Worm (Caenorhabditis elegans) whole organism, midembryonic: ENCODE data around the gene Y17G9B.11.
"Not testable (repeated sequence)": the region's sequence is repeated elsewhere in the genome, so short reads cannot be mapped to it uniquely, and the experiment has no call there.

Experiments used
- T22C8.4 ChIP-seq: fragments of 200-800 bp; sonication (Bioruptor generic); IDR thresholded peaks from 2 replicates; pipeline ENCODE4 v1.3.6; 2022; ENCODE audit warnings: missing genetic modification characterization, missing compliant biosample characterization
- cog-1 ChIP-seq: sonication (generic microtip); optimal IDR thresholded peaks from 2 replicates; lab custom pipeline; 2016; ENCODE audit warnings: missing genetic modification characterization, missing compliant biosample characterization
- flt-1 ChIP-seq: fragments of 200-800 bp; sonication (Bioruptor generic); IDR thresholded peaks from 2 replicates; pipeline ENCODE4 v1.3.6; 2022; ENCODE audit warnings: missing genetic modification characterization, missing compliant biosample characterization
- klf-2 ChIP-seq: fragments of 200-800 bp; sonication (Bioruptor generic); conservative IDR thresholded peaks from 2 replicates; pipeline ENCODE4 v1.3.6; 2022; ENCODE audit warnings: missing genetic modification reagents, missing genetic modification characterization, missing compliant biosample characterization
- med-1 ChIP-seq: sonication (generic microtip); optimal IDR thresholded peaks from 2 replicates; lab custom pipeline; 2017; ENCODE audit warnings: missing genetic modification characterization, mild to moderate bottlenecking, missing compliant biosample characterization, antibody characterized with exemption, missing genetic modification reagents; ENCODE audit not compliant: insufficient read depth
- ref-1 ChIP-seq: fragments of 200-800 bp; sonication (Bioruptor generic); conservative IDR thresholded peaks from 2 replicates; pipeline ENCODE4 v1.3.6; 2022; ENCODE audit warnings: missing genetic modification reagents, missing genetic modification characterization, missing compliant biosample characterization
- tab-1 ChIP-seq: fragments of 200-800 bp; sonication (Bioruptor generic); IDR thresholded peaks from 2 replicates; pipeline ENCODE4 v1.3.6; 2022; ENCODE audit warnings: missing genetic modification characterization, missing compliant biosample characterization
- ztf-23 ChIP-seq: fragments of 200-800 bp; sonication (Bioruptor generic); IDR thresholded peaks from 2 replicates; pipeline ENCODE4 v1.3.6; 2022; ENCODE audit warnings: missing genetic modification reagents, missing genetic modification characterization, missing compliant biosample characterization
- ztf-29 ChIP-seq: fragments of 200-800 bp; sonication (Bioruptor generic); IDR thresholded peaks from 2 replicates; pipeline ENCODE4 v1.3.6; 2022; ENCODE audit warnings: missing genetic modification reagents, missing genetic modification characterization, missing compliant biosample characterization

Gene Y17G9B.11

ce11 chrIV:4755929-4756655 lies at the start of gene Y17G9B.11, which contains the start of gene fbxb-77:
Gene Y17G9B.11 (plus strand): TSS chrIV:4756605.
Gene fbxb-77 (minus strand): TSS chrIV:4756157.
- TF ChIP-seq cog-1 (no peak), ztf-23 (GFP tag; lab: Robert Waterston, UW) (no peak), ref-1 (no peak), T22C8.4 (no peak), klf-2 (no peak), tab-1 (no peak), flt-1 (GFP tag; lab: Robert Waterston, UW) (no peak)

- TF ChIP-seq ztf-23 (GFP tag; lab: Robert Waterston, UW) (no peak), ref-1 (no peak), klf-2 (no peak), cog-1 (no peak), flt-1 (GFP tag; lab: Robert Waterston, UW) (no peak), med-1 (no peak), ztf-29 (GFP tag; lab: Robert Waterston, UW) (no peak), T22C8.4 (no peak), tab-1 (no peak)
Measured at ce11 chrIV:4710459-4710858, 45.9 kb upstream of the Y17G9B.11 start, which contains the start of gene cif-1. Gene cif-1 (minus strand): TSS chrIV:4710755.

ce11 chrIV:4712376-4712775 lies 44.0 kb upstream of the Y17G9B.11 start, which contains the start of gene yars-2:
Gene yars-2 (minus strand): TSS chrIV:4712624.
- 0 out of 2 replicates have a peak, but pooled peaks have one; percentile 37 for TF ChIP-seq ztf-23 (GFP tag; lab: Robert Waterston, UW)
- no peak for TF ChIP-seq klf-2
- no peak for TF ChIP-seq ztf-29 (GFP tag; lab: Robert Waterston, UW)
- TF ChIP-seq T22C8.4, result no peak
- TF ChIP-seq med-1, result no peak

- TF ChIP-seq tab-1; ztf-29 (GFP tag; lab: Robert Waterston, UW); ref-1: not testable (repeated sequence)
Measured at ce11 chrIV:4715785-4716184, 40.6 kb upstream of the Y17G9B.11 start, which contains the start of gene miro-1. Gene miro-1 (minus strand): TSS chrIV:4715807.

ce11 chrIV:4720522-4720921 lies 35.9 kb upstream of the Y17G9B.11 start:
- TF ChIP-seq T22C8.4 (peak; percentile 24; the same call in 1 of the 2 replicates), ztf-23 (GFP tag; lab: Robert Waterston, UW) (peak; percentile 60; the same call in 1 of the 2 replicates)

- TF ChIP-seq ztf-23 (GFP tag; lab: Robert Waterston, UW) (no peak), ztf-29 (GFP tag; lab: Robert Waterston, UW) (no peak), klf-2 (no peak), ref-1 (no peak), cog-1 (no peak), flt-1 (GFP tag; lab: Robert Waterston, UW) (no peak), tab-1 (no peak)
Measured at ce11 chrIV:4723687-4724086, 32.7 kb upstream of the Y17G9B.11 start.

- TF ChIP-seq flt-1 (GFP tag; lab: Robert Waterston, UW) (no peak), klf-2 (no peak), ref-1 (no peak), ztf-29 (GFP tag; lab: Robert Waterston, UW) (no peak), tab-1 (no peak), med-1 (no peak), T22C8.4 (no peak), cog-1 (no peak), ztf-23 (GFP tag; lab: Robert Waterston, UW) (no peak)
Measured at ce11 chrIV:4724562-4724961, 31.8 kb upstream of the Y17G9B.11 start, which contains the start of gene K08F11.1. Gene K08F11.1 (plus strand): TSS chrIV:4724862.

ce11 chrIV:4725478-4725920 lies 30.9 kb upstream of the Y17G9B.11 start:
- TF ChIP-seq cog-1 (peak; percentile 49), flt-1 (GFP tag; lab: Robert Waterston, UW) (peak; percentile 90), ref-1 (0 out of 2 replicates have a peak, but pooled peaks have one; percentile 20), ztf-23 (GFP tag; lab: Robert Waterston, UW) (peak; percentile 95), T22C8.4 (peak; percentile 60), tab-1 (0 out of 2 replicates have a peak, but pooled peaks have one; percentile 59), klf-2 (peak; percentile 68; the same call in 1 of the 2 replicates)

- TF ChIP-seq flt-1 (GFP tag; lab: Robert Waterston, UW) (peak; percentile 66), klf-2 (peak; percentile 71), ztf-23 (GFP tag; lab: Robert Waterston, UW) (peak; percentile 90), T22C8.4 (peak; percentile 40; the same call in 1 of the 2 replicates), ztf-29 (GFP tag; lab: Robert Waterston, UW) (peak; percentile 31; the same call in 1 of the 2 replicates), cog-1 (peak; percentile 49)
Measured at ce11 chrIV:4727935-4728334, 28.5 kb upstream of the Y17G9B.11 start.

- TF ChIP-seq ztf-29 (GFP tag; lab: Robert Waterston, UW), result no peak
- no peak for TF ChIP-seq cog-1
Measured at ce11 chrIV:4737258-4737657, 19.1 kb upstream of the Y17G9B.11 start, which contains the start of gene fbxb-78. Gene fbxb-78 (plus strand): TSS chrIV:4737558.

ce11 chrIV:4742480-4742879 lies 13.9 kb upstream of the Y17G9B.11 start:
- no peak for TF ChIP-seq ref-1
- no peak for TF ChIP-seq ztf-29 (GFP tag; lab: Robert Waterston, UW)
- no peak for TF ChIP-seq med-1
- TF ChIP-seq T22C8.4, result no peak
